Worm (Caenorhabditis elegans): ENCODE results near the gene R53.4.

The R53.4 gene

ce11 chrII:10016013-10016412, 48.2 kb upstream of the R53.4 start, which contains the start of gene lec-2 (continued):
- TF ChIP-seq ceh-27 (GFP tag; optimal IDR thresholded peaks at IDR 0.05) = no peak
- no peak for TF ChIP-seq rcor-1 (GFP tag; IDR thresholded peaks at IDR 0.05)
- TF ChIP-seq lir-1 (GFP tag; conservative IDR thresholded peaks at IDR 0.05) = no peak
- TF ChIP-seq nhr-120 (GFP tag; IDR thresholded peaks at IDR 0.05) = no peak
- TF ChIP-seq tlf-1 (GFP tag; optimal IDR thresholded peaks at IDR 0.05) = no peak
- TF ChIP-seq ama-1 (optimal IDR thresholded peaks at IDR 0.05) = peak; percentile 26
- TF ChIP-seq ama-1 (GFP tag; optimal IDR thresholded peaks at IDR 0.05) = no peak
- no peak for TF ChIP-seq ztf-6 (GFP tag; IDR thresholded peaks at IDR 0.05)
- TF ChIP-seq ceh-58 (GFP tag; IDR thresholded peaks at IDR 0.05) = no peak
- TF ChIP-seq F52B5.7 (tag; optimal IDR thresholded peaks at IDR 0.05) = no peak
- TF ChIP-seq rpc-1 (optimal IDR thresholded peaks at IDR 0.05) = no peak
- TF ChIP-seq rpc-1 (tag; optimal IDR thresholded peaks at IDR 0.05) = no peak
- no peak for TF ChIP-seq athp-1 (tag; optimal IDR thresholded peaks at IDR 0.05)
- no peak for TF ChIP-seq tbx-9 (tag; optimal IDR thresholded peaks at IDR 0.05; ENCODE audit: borderline replicate concordance)
- no peak for TF ChIP-seq nhr-27 (tag; optimal IDR thresholded peaks at IDR 0.05)
- TF ChIP-seq lsl-1 (GFP tag; optimal IDR thresholded peaks at IDR 0.05) = no peak
- TF ChIP-seq bed-1 (GFP tag; IDR thresholded peaks at IDR 0.05) = no peak
- TF ChIP-seq unc-62 (GFP tag; optimal IDR thresholded peaks at IDR 0.05) = no peak
- TF ChIP-seq ztf-25 (GFP tag; IDR thresholded peaks at IDR 0.05) = no peak
- no peak for TF ChIP-seq rec-8 (tag; optimal IDR thresholded peaks at IDR 0.05)
- no peak for TF ChIP-seq hmg-20 (GFP tag; IDR thresholded peaks at IDR 0.05)
- no peak for TF ChIP-seq ccch-3 (GFP tag; optimal IDR thresholded peaks at IDR 0.05)
- no peak for TF ChIP-seq F49E8.2 (tag; optimal IDR thresholded peaks at IDR 0.05; ENCODE audit: insufficient read depth)
- TF ChIP-seq ztf-18 (tag; optimal IDR thresholded peaks at IDR 0.05) = no peak
- no peak for TF ChIP-seq nhr-90 (tag; optimal IDR thresholded peaks at IDR 0.05)
- TF ChIP-seq K11D2.4 (GFP tag; IDR thresholded peaks at IDR 0.05) = peak; percentile 69; the same call in 1 of the 2 replicates
- no peak for TF ChIP-seq hrde-1 (tag; optimal IDR thresholded peaks at IDR 0.05; ENCODE audit: borderline replicate concordance)
- no peak for TF ChIP-seq nfya-1 (tag; optimal IDR thresholded peaks at IDR 0.05; ENCODE audit: borderline replicate concordance, insufficient read depth)
- TF ChIP-seq F57C9.4 (tag; optimal IDR thresholded peaks at IDR 0.05) = no peak
- TF ChIP-seq lag-1 (GFP tag; IDR thresholded peaks at IDR 0.05) = no peak
- TF ChIP-seq let-526 (GFP tag; IDR thresholded peaks at IDR 0.05) = no peak
- no peak for TF ChIP-seq egl-18 (GFP tag; IDR thresholded peaks at IDR 0.05)
- TF ChIP-seq T07F8.4 (tag; optimal IDR thresholded peaks at IDR 0.05) = no peak
- no peak for TF ChIP-seq akir-1 (GFP tag; optimal IDR thresholded peaks at IDR 0.05)
- no peak for TF ChIP-seq ztf-22 (GFP tag; optimal IDR thresholded peaks at IDR 0.05)
- no peak for TF ChIP-seq mxl-1 (tag; optimal IDR thresholded peaks at IDR 0.05)
- peak; percentile 42; the same call in 1 of the 2 replicates for TF ChIP-seq hmg-1.2 (GFP tag; IDR thresholded peaks at IDR 0.05)
- no peak for TF ChIP-seq B0035.1 (tag; optimal IDR thresholded peaks at IDR 0.05)
- no peak for TF ChIP-seq nfya-2 (GFP tag; IDR thresholded peaks at IDR 0.05)
- TF ChIP-seq efl-1 (GFP tag; optimal IDR thresholded peaks at IDR 0.05) = no peak
- no peak for TF ChIP-seq F55B11.4 (tag; optimal IDR thresholded peaks at IDR 0.05; ENCODE audit: borderline replicate concordance, insufficient read depth)
- TF ChIP-seq B0019.2 (GFP tag; conservative IDR thresholded peaks at IDR 0.05) = no peak
- no peak for TF ChIP-seq mel-28 (tag; optimal IDR thresholded peaks at IDR 0.05; ENCODE audit: borderline replicate concordance)
- no peak for TF ChIP-seq snpc-1.3 (tag; optimal IDR thresholded peaks at IDR 0.05; ENCODE audit: insufficient read depth)
- TF ChIP-seq Y95B8A.8 (GFP tag; IDR thresholded peaks at IDR 0.05) = no peak
- TF ChIP-seq sea-2 (GFP tag; IDR thresholded peaks at IDR 0.05) = no peak
- no peak for TF ChIP-seq ceh-100 (GFP tag; IDR thresholded peaks at IDR 0.05)
- peak; percentile 58 for TF ChIP-seq chd-7 (tag; optimal IDR thresholded peaks at IDR 0.05)
- no peak for TF ChIP-seq hlh-12 (tag; optimal IDR thresholded peaks at IDR 0.05)
- TF ChIP-seq xnd-1 (tag; optimal IDR thresholded peaks at IDR 0.05) = no peak

All from whole organism, young adult.